Worm (Caenorhabditis elegans) whole organism, L1 larva: ENCODE results near the gene W04E12.4.

ENCODE experiments used
- F16B12.6 ChIP-seq: fragments of 150-350 bp; optimal IDR thresholded peaks from 2 replicates; lab custom pipeline; 2014; ENCODE audit warnings: missing biosample characterization, missing genetic modification characterization
- aly-2 ChIP-seq: fragments of 150-350 bp; optimal IDR thresholded peaks from 2 replicates; lab custom pipeline; 2014; ENCODE audit warnings: missing biosample characterization, missing genetic modification characterization
- ceh-63 ChIP-seq: fragments of 200-800 bp; sonication (Bioruptor generic); optimal IDR thresholded peaks from 2 replicates; lab custom pipeline; 2018; ENCODE audit warnings: mild to moderate bottlenecking, missing genetic modification characterization, missing compliant biosample characterization
- ceh-88 ChIP-seq: fragments of 200-800 bp; sonication (Bioruptor generic); IDR thresholded peaks from 2 replicates; pipeline ENCODE4 v1.3.6; 2022; ENCODE audit warnings: missing genetic modification characterization, missing compliant biosample characterization
- efl-3 ChIP-seq: fragments of 200-800 bp; sonication (Bioruptor generic); optimal IDR thresholded peaks from 2 replicates; lab custom pipeline; 2018; ENCODE audit warnings: mild to moderate bottlenecking, missing genetic modification characterization, missing compliant biosample characterization
- elt-2 ChIP-seq: sonication (generic microtip); optimal IDR thresholded peaks from 2 replicates; lab custom pipeline; 2016; ENCODE audit warnings: missing genetic modification characterization, mild to moderate bottlenecking, inconsistent platforms, missing compliant biosample characterization, missing genetic modification reagents
- fkh-10 ChIP-seq: sonication (generic microtip); optimal IDR thresholded peaks from 2 replicates; lab custom pipeline; 2017; ENCODE audit warnings: missing biosample characterization, missing genetic modification reagents, missing genetic modification characterization
- fkh-8 ChIP-seq: sonication (generic microtip); optimal IDR thresholded peaks from 2 replicates; lab custom pipeline; 2016; ENCODE audit warnings: mild to moderate bottlenecking, missing genetic modification characterization, missing compliant biosample characterization
- fos-1 ChIP-seq: fragments of 150-350 bp; optimal IDR thresholded peaks from 2 replicates; lab custom pipeline; 2014; ENCODE audit warnings: missing biosample characterization, missing genetic modification characterization
- grh-1 ChIP-seq: fragments of 200-800 bp; sonication (Bioruptor generic); IDR thresholded peaks from 2 replicates; pipeline ENCODE4 v1.3.6; 2022; ENCODE audit warnings: missing genetic modification reagents, missing genetic modification characterization, missing compliant biosample characterization
- hlh-17 ChIP-seq: fragments of 200-800 bp; sonication (Bioruptor generic); optimal IDR thresholded peaks from 2 replicates; lab custom pipeline; 2018; ENCODE audit warnings: missing genetic modification characterization, mild to moderate bottlenecking, missing compliant biosample characterization, moderate library complexity, borderline replicate concordance
- hpl-2 ChIP-seq: fragments of 150-350 bp; optimal IDR thresholded peaks from 2 replicates; lab custom pipeline; 2014; ENCODE audit warnings: missing biosample characterization, missing genetic modification reagents, missing genetic modification characterization
- isw-1 ChIP-seq: fragments of 200-800 bp; sonication (Bioruptor generic); IDR thresholded peaks from 2 replicates; pipeline ENCODE4 v1.3.6; 2022; ENCODE audit warnings: missing genetic modification characterization, missing compliant biosample characterization
- lin-13 ChIP-seq: fragments of 150-350 bp; optimal IDR thresholded peaks from 2 replicates; lab custom pipeline; 2014; ENCODE audit warnings: missing biosample characterization, missing genetic modification reagents, missing genetic modification characterization
- lin-35 ChIP-seq, 2 experiments: fragments of 150-350 bp; optimal IDR thresholded peaks; 2 replicates each; lab custom pipeline; 2014; ENCODE audit warnings: missing biosample characterization in 2 of 2, missing genetic modification characterization in 2 of 2, missing genetic modification reagents in 2 of 2
- lin-39 ChIP-seq: fragments of 150-350 bp; optimal IDR thresholded peaks from 2 replicates; lab custom pipeline; 2014; ENCODE audit warnings: missing biosample characterization, missing genetic modification reagents, missing genetic modification characterization
- lir-3 ChIP-seq: sonication (generic microtip); optimal IDR thresholded peaks from 2 replicates; lab custom pipeline; 2016; ENCODE audit warnings: mild to moderate bottlenecking, missing genetic modification characterization, moderate library complexity, missing compliant biosample characterization; ENCODE audit not compliant: poor library complexity
- mep-1 ChIP-seq: fragments of 150-350 bp; optimal IDR thresholded peaks from 2 replicates; lab custom pipeline; 2014; ENCODE audit warnings: missing biosample characterization, missing genetic modification characterization
- nhr-12 ChIP-seq: sonication (generic microtip); optimal IDR thresholded peaks from 2 replicates; lab custom pipeline; 2017; ENCODE audit warnings: missing biosample characterization, missing genetic modification characterization
- nhr-19 ChIP-seq: fragments of 200-800 bp; sonication (Bioruptor generic); conservative IDR thresholded peaks from 2 replicates; pipeline ENCODE4 v1.3.6; 2022; ENCODE audit warnings: missing genetic modification characterization, missing compliant biosample characterization
- nhr-20 ChIP-seq: sonication (generic microtip); optimal IDR thresholded peaks from 2 replicates; lab custom pipeline; 2016; ENCODE audit warnings: mild to moderate bottlenecking, missing genetic modification characterization, missing compliant biosample characterization
- nhr-237 ChIP-seq: fragments of 150-350 bp; optimal IDR thresholded peaks from 2 replicates; lab custom pipeline; 2014; ENCODE audit warnings: missing biosample characterization, missing genetic modification characterization
- nhr-28 ChIP-seq: fragments of 150-350 bp; optimal IDR thresholded peaks from 2 replicates; lab custom pipeline; 2014; ENCODE audit warnings: missing biosample characterization, missing genetic modification characterization
- nhr-47 ChIP-seq: sonication (generic microtip); optimal IDR thresholded peaks from 2 replicates; lab custom pipeline; 2016; ENCODE audit warnings: mild to moderate bottlenecking, missing genetic modification characterization, moderate library complexity, missing compliant biosample characterization
- nhr-76 ChIP-seq: sonication (generic microtip); optimal IDR thresholded peaks from 2 replicates; lab custom pipeline; 2017; ENCODE audit warnings: missing biosample characterization, missing genetic modification characterization
- nhr-84 ChIP-seq: sonication (generic microtip); optimal IDR thresholded peaks from 2 replicates; lab custom pipeline; 2017; ENCODE audit warnings: missing biosample characterization, missing genetic modification characterization
- nhr-85 ChIP-seq: sonication (generic microtip); peaks from one replicate; lab custom pipeline; 2016; ENCODE audit warnings: missing genetic modification characterization, inconsistent platforms, missing compliant biosample characterization
- nhr-90 ChIP-seq: sonication (generic microtip); optimal IDR thresholded peaks from 2 replicates; lab custom pipeline; 2016; ENCODE audit warnings: mild to moderate bottlenecking, missing genetic modification characterization, missing compliant biosample characterization; ENCODE audit not compliant: poor library complexity
- pax-3 ChIP-seq: fragments of 200-800 bp; sonication (Bioruptor generic); optimal IDR thresholded peaks from 2 replicates; lab custom pipeline; 2018; ENCODE audit warnings: mild to moderate bottlenecking, missing genetic modification characterization, moderate library complexity, missing compliant biosample characterization
- skn-1 ChIP-seq: fragments of 150-350 bp; optimal IDR thresholded peaks from 2 replicates; lab custom pipeline; 2014; ENCODE audit warnings: missing biosample characterization, missing genetic modification characterization
- snpc-4 ChIP-seq: fragments of 150-350 bp; optimal IDR thresholded peaks from 2 replicates; lab custom pipeline; 2014; ENCODE audit warnings: missing biosample characterization, missing genetic modification characterization
- snu-23 ChIP-seq: sonication (generic microtip); optimal IDR thresholded peaks from 2 replicates; lab custom pipeline; 2016; ENCODE audit warnings: missing genetic modification characterization, missing compliant biosample characterization
- swsn-7 ChIP-seq: sonication (generic microtip); optimal IDR thresholded peaks from 2 replicates; lab custom pipeline; 2016; ENCODE audit warnings: missing genetic modification characterization, missing compliant biosample characterization
- tlp-1 ChIP-seq: fragments of 150-350 bp; optimal IDR thresholded peaks from 2 replicates; lab custom pipeline; 2014; ENCODE audit warnings: missing biosample characterization, missing genetic modification characterization
- unc-98 ChIP-seq: fragments of 200-800 bp; sonication (Bioruptor generic); IDR thresholded peaks from 2 replicates; pipeline ENCODE4 v1.3.6; 2022; ENCODE audit warnings: missing genetic modification characterization, missing compliant biosample characterization
- vab-15 ChIP-seq: sonication (generic microtip); optimal IDR thresholded peaks from 2 replicates; lab custom pipeline; 2017; ENCODE audit warnings: missing genotype, mild to moderate bottlenecking, missing genetic modification characterization, missing compliant biosample characterization
- zip-4 ChIP-seq: fragments of 200-800 bp; sonication (Bioruptor generic); optimal IDR thresholded peaks from 2 replicates; lab custom pipeline; 2018; ENCODE audit warnings: mild to moderate bottlenecking, missing genetic modification characterization, moderate library complexity, missing compliant biosample characterization

The W04E12.4 gene

DNA sequence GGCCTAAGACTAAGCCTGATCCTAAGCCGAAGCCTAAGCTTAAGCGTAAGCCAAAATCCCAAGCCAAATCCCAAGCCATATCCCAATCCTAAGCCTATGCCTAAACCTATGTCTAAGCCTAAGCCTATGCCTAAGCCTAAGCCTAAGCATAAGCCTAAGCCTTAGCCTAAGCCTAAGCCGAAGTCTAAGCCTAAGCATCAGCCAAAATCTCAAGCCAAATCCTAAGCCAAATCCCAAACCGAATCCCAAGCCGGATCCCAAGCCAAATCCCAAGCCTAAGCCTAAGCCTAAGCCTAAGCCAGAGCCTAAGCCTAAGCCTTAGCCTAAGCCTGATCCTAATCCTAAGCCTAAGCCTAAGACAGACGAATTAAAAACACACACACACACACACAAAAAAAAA is 3.7 kb downstream of the W04E12.4 start:
- TF ChIP-seq efl-3 (GFP tag; lab: Kevin White, UChicago) = no peak
- no peak for TF ChIP-seq ceh-63 (GFP tag; lab: Kevin White, UChicago)
- no peak for TF ChIP-seq pax-3
- no peak for TF ChIP-seq zip-4 (GFP tag; lab: Kevin White, UChicago)
- TF ChIP-seq tlp-1 (tag; lab: Kevin White, UChicago) = no peak
- TF ChIP-seq F16B12.6 (tag; lab: Kevin White, UChicago) = no peak
- no peak for TF ChIP-seq nhr-28 (tag; lab: Kevin White, UChicago)
- TF ChIP-seq lin-13 (GFP tag; lab: Kevin White, UChicago) = no peak
- TF ChIP-seq isw-1 (GFP tag; lab: Robert Waterston, UW) = no peak
- no peak for TF ChIP-seq grh-1 (GFP tag; lab: Robert Waterston, UW)

DNA sequence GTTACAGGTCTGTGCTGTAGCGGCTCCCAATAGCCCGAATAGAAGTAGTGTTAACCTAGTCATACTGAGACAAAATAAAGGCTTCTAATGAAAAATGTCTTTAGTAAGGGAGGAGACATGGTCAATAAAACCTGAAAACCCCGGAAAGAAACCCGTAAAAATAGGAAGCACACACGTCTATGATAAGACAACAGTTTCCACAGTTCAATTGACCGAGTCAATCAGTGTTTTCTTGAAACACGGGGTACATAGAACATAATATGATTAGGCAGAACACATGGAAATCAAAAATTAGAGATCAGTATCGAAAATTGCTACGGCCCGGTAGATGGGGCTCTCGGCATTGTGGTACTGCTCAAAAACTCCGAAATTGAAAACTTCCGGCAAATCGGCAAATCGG is 7.7 kb downstream of the W04E12.4 start, which contains the start of gene clec-49:
TSS of gene clec-49 (minus strand) at position 103 of the 400 bp plus-strand sequence.
- TF ChIP-seq elt-2 (tag; lab: Kevin White, UChicago) (peak; percentile 1), nhr-12 (tag; lab: Kevin White, UChicago) (no peak)

DNA sequence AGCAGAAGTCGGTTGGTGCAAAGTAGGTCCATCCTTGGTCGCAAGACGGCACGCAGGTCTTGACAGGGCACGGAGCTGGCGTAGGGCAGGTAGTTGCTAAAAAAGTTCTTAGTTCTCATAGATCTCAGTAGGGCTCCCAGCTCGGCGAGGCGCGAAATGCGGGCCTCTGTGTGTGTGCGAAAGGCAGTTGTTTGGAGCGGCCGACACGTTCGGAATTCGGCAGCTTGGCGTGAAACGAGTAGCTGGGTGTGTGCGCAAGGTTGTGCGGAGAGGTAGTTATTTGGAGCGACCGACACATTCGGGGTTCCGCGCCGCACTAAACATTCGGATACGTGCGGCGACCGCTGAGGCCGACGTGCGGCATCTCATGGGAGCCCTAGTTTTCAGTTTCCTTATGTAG is 9.5 kb downstream of the W04E12.4 start:
- TF ChIP-seq fos-1 (no peak), hlh-17 (GFP tag; lab: Kevin White, UChicago) (no peak)
- TF ChIP-seq, all 84 proteins: peak for 0

DNA sequence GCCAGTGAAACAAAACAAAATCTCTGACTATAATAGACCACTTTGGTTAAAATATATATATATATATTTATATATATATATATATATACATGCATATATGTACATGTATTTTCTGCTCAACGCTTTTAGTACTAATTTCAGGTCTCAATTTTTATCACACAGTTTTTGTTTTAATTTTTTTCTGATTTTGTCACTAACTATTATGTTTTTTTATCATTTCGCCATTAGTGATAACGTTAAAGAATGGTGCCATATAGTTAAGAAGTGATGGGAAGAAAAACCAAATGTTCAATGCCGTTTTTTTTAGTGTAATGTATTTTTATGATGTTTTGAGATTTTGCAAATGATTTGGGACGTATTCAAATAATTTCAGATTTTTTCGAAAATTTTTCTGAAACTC is 10.9 kb downstream of the W04E12.4 start:
- TF ChIP-seq lir-3 (tag; lab: Kevin White, UChicago) (no peak), elt-2 (tag; lab: Kevin White, UChicago) (peak; percentile 37)

DNA sequence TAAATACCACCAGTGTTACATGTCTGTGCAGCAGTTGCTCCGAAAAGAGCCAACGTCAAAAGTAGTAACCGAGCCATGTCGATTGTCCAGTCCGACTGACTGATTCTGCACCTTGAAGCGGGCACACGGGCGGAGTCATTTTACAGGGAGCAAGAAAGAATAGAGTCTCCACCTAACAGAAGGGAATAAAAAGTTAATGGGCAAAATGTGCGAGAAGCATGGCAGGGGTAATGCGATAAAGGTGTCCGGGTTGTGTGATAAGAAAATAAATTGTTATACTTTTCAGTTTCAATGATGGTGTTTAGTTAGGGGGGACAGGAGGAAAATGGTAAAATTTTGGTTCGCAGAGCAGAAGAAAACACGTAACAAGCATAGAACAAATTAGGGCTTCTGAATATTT is 11.9 kb downstream of the W04E12.4 start, which contains the start of gene clec-50:
TSS of gene clec-50 (minus strand) at position 109 of the 400 bp plus-strand sequence.
- TF ChIP-seq lin-39 = no peak
- TF ChIP-seq nhr-84 (tag; lab: Kevin White, UChicago) = no peak
- no peak for TF ChIP-seq aly-2 (tag; lab: Kevin White, UChicago)
- TF ChIP-seq snpc-4 (tag; lab: Kevin White, UChicago) = no peak
- peak in 1 of 2 experiments; percentile 28 for TF ChIP-seq lin-35 (GFP tag; optimal IDR thresholded peaks at IDR 0.05; lab: Kevin White, UChicago)
- no peak for TF ChIP-seq hpl-2
- no peak for TF ChIP-seq vab-15 (tag; lab: Kevin White, UChicago)
- TF ChIP-seq lin-13 (GFP tag; lab: Kevin White, UChicago) = no peak
- TF ChIP-seq nhr-12 (tag; lab: Kevin White, UChicago) = no peak
- TF ChIP-seq nhr-47 (tag; lab: Kevin White, UChicago) = no peak
- no peak for TF ChIP-seq nhr-76 (tag; lab: Kevin White, UChicago)
- TF ChIP-seq nhr-20 = no peak
- TF ChIP-seq elt-2 (tag; lab: Kevin White, UChicago) = peak; percentile 65
- no peak for TF ChIP-seq fkh-10 (GFP tag; lab: Kevin White, UChicago)
- TF ChIP-seq fkh-8 (tag; lab: Kevin White, UChicago) = no peak
- no peak for TF ChIP-seq ceh-88 (GFP tag; lab: Robert Waterston, UW)

DNA sequence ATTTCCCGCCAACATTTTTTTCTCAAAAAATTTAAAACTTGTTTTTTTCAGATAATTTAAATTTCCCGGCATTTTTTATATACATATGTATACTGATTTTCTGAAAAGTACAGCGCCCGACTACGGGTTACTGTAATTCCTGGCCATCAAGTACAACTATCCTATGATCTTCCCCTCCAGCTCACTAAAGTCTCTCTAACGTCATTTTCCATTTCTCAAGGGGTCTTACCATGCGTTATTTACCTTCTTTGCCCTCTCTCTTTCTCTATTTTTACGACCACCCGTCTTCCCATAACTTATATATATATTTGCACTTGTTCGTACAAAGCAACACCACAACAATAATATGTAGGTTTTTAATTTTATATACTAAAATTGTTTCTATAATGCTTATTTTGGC is 12.8 kb downstream of the W04E12.4 start, which contains the start of gene W04E12.9:
TSS of gene W04E12.9 (plus strand) at position 301 of the 400 bp plus-strand sequence.
- TF ChIP-seq lin-39 = no peak
- TF ChIP-seq mep-1 (tag; lab: Kevin White, UChicago) = no peak
- TF ChIP-seq nhr-237 (tag; lab: Kevin White, UChicago) = no peak
- no peak for TF ChIP-seq lin-35 (GFP tag; optimal IDR thresholded peaks at IDR 0.05; lab: Kevin White, UChicago)
- no peak for TF ChIP-seq snu-23 (GFP tag; lab: Kevin White, UChicago)
- no peak for TF ChIP-seq grh-1 (GFP tag; lab: Robert Waterston, UW)
- TF ChIP-seq nhr-85 (tag; lab: Kevin White, UChicago) = no peak
- TF ChIP-seq nhr-19 = no peak
- TF ChIP-seq swsn-7 (tag; lab: Kevin White, UChicago) = no peak
- TF ChIP-seq skn-1 (tag; lab: Kevin White, UChicago) = no peak
- no peak for TF ChIP-seq unc-98
- no peak for TF ChIP-seq nhr-90 (tag; lab: Kevin White, UChicago)
- TF ChIP-seq ceh-88 (GFP tag; lab: Robert Waterston, UW) = no peak
- no peak for TF ChIP-seq pax-3
